Worm (Caenorhabditis elegans) whole organism, L2 larva: Measurements from ENCODE around the gene ZK1248.11.

Experiments
- F13H6.1 ChIP-seq: sonication (generic microtip); optimal IDR thresholded peaks from 2 replicates; lab custom pipeline; 2016; ENCODE audit warnings: missing genetic modification characterization, missing compliant biosample characterization
- Y55F3AM.14 ChIP-seq: fragments of 200-800 bp; sonication (Bioruptor generic); optimal IDR thresholded peaks from 2 replicates; lab custom pipeline; 2018; ENCODE audit warnings: mild to moderate bottlenecking, missing genetic modification characterization, missing compliant biosample characterization
- ZK546.5 ChIP-seq: sonication (generic microtip); optimal IDR thresholded peaks from 2 replicates; lab custom pipeline; 2017; ENCODE audit warnings: missing biosample characterization, missing genetic modification characterization
- aly-2 ChIP-seq: fragments of 150-350 bp; optimal IDR thresholded peaks from 2 replicates; lab custom pipeline; 2014; ENCODE audit warnings: missing biosample characterization, missing genetic modification characterization
- blmp-1 ChIP-seq: sonication (generic microtip); optimal IDR thresholded peaks from 2 replicates; lab custom pipeline; 2017; ENCODE audit warnings: missing genetic modification characterization, mild to moderate bottlenecking, missing compliant biosample characterization, antibody characterized with exemption, moderate library complexity; ENCODE audit not compliant: insufficient read depth
- ceh-16 ChIP-seq: fragments of 150-350 bp; optimal IDR thresholded peaks from 2 replicates; lab custom pipeline; 2014; ENCODE audit warnings: missing biosample characterization, missing genetic modification characterization
- ceh-82 ChIP-seq: fragments of 150-350 bp; optimal IDR thresholded peaks from 2 replicates; lab custom pipeline; 2014; ENCODE audit warnings: missing biosample characterization, missing genetic modification characterization
- crh-2 ChIP-seq: sonication (generic microtip); optimal IDR thresholded peaks from 2 replicates; lab custom pipeline; 2017; ENCODE audit warnings: missing biosample characterization, missing genetic modification characterization
- dmd-4 ChIP-seq: sonication (generic microtip); optimal IDR thresholded peaks from 2 replicates; lab custom pipeline; 2017; ENCODE audit warnings: missing biosample characterization, missing genetic modification characterization
- egl-27 ChIP-seq: sonication (generic microtip); optimal IDR thresholded peaks from 3 replicates; lab custom pipeline; 2017; ENCODE audit warnings: missing biosample characterization, missing genetic modification reagents, missing genetic modification characterization
- elt-1 ChIP-seq: fragments of 150-350 bp; optimal IDR thresholded peaks from 2 replicates; lab custom pipeline; 2014; ENCODE audit warnings: missing biosample characterization, missing genetic modification characterization
- elt-3 ChIP-seq: sonication (generic microtip); optimal IDR thresholded peaks from 2 replicates; lab custom pipeline; 2017; ENCODE audit warnings: missing biosample characterization, missing genetic modification characterization
- fos-1 ChIP-seq: fragments of 150-350 bp; optimal IDR thresholded peaks from 2 replicates; lab custom pipeline; 2014; ENCODE audit warnings: missing biosample characterization, missing genetic modification characterization
- gmeb-1 ChIP-seq: fragments of 150-350 bp; optimal IDR thresholded peaks from 2 replicates; lab custom pipeline; 2014; ENCODE audit warnings: missing biosample characterization, missing genetic modification characterization
- lin-13 ChIP-seq: fragments of 150-350 bp; optimal IDR thresholded peaks from 2 replicates; lab custom pipeline; 2014; ENCODE audit warnings: missing biosample characterization, missing genetic modification reagents, missing genetic modification characterization
- lin-39 ChIP-seq: fragments of 150-350 bp; optimal IDR thresholded peaks from 2 replicates; lab custom pipeline; 2014; ENCODE audit warnings: missing biosample characterization, missing genetic modification reagents, missing genetic modification characterization
- lsy-2 ChIP-seq, 2 experiments: fragments of 150-350 bp in 1 of 2; sonication (generic microtip) in 1 of 2; optimal IDR thresholded peaks; 2 replicates each; lab custom pipeline; 2014 to 2017; ENCODE audit warnings: missing biosample characterization in 2 of 2, missing genetic modification characterization in 2 of 2
- mab-5 ChIP-seq: fragments of 150-350 bp; optimal IDR thresholded peaks from 2 replicates; lab custom pipeline; 2014; ENCODE audit warnings: missing biosample characterization, missing genetic modification characterization
- mbf-1 ChIP-seq: sonication (generic microtip); optimal IDR thresholded peaks from 2 replicates; lab custom pipeline; 2017; ENCODE audit warnings: missing biosample characterization, missing genetic modification characterization
- nhr-12 ChIP-seq: fragments of 150-350 bp; optimal IDR thresholded peaks from 2 replicates; lab custom pipeline; 2014; ENCODE audit warnings: missing biosample characterization, missing genetic modification characterization
- nhr-129 ChIP-seq: fragments of 150-350 bp; optimal IDR thresholded peaks from 2 replicates; lab custom pipeline; 2014; ENCODE audit warnings: missing biosample characterization, missing genetic modification characterization
- nhr-21 ChIP-seq: fragments of 150-350 bp; optimal IDR thresholded peaks from 2 replicates; lab custom pipeline; 2014; ENCODE audit warnings: missing biosample characterization, missing genetic modification characterization
- nhr-23 ChIP-seq: fragments of 150-350 bp; optimal IDR thresholded peaks from 2 replicates; lab custom pipeline; 2014; ENCODE audit warnings: missing biosample characterization, missing genetic modification reagents, missing genetic modification characterization
- nhr-25 ChIP-seq: fragments of 150-350 bp; sonication (generic microtip); optimal IDR thresholded peaks from 3 replicates; lab custom pipeline; 2014; ENCODE audit warnings: missing biosample characterization, missing genetic modification characterization
- nhr-6 ChIP-seq: fragments of 150-350 bp; optimal IDR thresholded peaks from 2 replicates; lab custom pipeline; 2014; ENCODE audit warnings: missing biosample characterization, missing genetic modification characterization
- peb-1 ChIP-seq: fragments of 150-350 bp; optimal IDR thresholded peaks from 2 replicates; lab custom pipeline; 2014; ENCODE audit warnings: missing biosample characterization, missing genetic modification characterization
- sem-4 ChIP-seq: fragments of 150-350 bp; optimal IDR thresholded peaks from 2 replicates; lab custom pipeline; 2014; ENCODE audit warnings: missing biosample characterization, missing genetic modification reagents, missing genetic modification characterization
- sma-9 ChIP-seq, 2 experiments: fragments of 150-350 bp in 1 of 2; sonication (generic microtip) in 1 of 2; optimal IDR thresholded peaks; 2 replicates each; lab custom pipeline; 2014 to 2016; ENCODE audit warnings: missing genetic modification characterization in 2 of 2, mild to moderate bottlenecking in 1 of 2, missing biosample characterization in 1 of 2, missing compliant biosample characterization in 1 of 2, missing genetic modification reagents in 1 of 2, moderate library complexity in 1 of 2
- snpc-4 ChIP-seq: fragments of 150-350 bp; optimal IDR thresholded peaks from 2 replicates; lab custom pipeline; 2014; ENCODE audit warnings: missing biosample characterization, missing genetic modification characterization
- unc-55 ChIP-seq: fragments of 150-350 bp; sonication (generic microtip); optimal IDR thresholded peaks from 3 replicates; lab custom pipeline; 2014; ENCODE audit warnings: missing biosample characterization, missing genetic modification reagents, missing genetic modification characterization
- unc-62 ChIP-seq: fragments of 150-350 bp; optimal IDR thresholded peaks from 2 replicates; lab custom pipeline; 2014; ENCODE audit warnings: missing biosample characterization, missing genetic modification reagents, missing genetic modification characterization
- zag-1 ChIP-seq: fragments of 150-350 bp; optimal IDR thresholded peaks from 2 replicates; lab custom pipeline; 2014; ENCODE audit warnings: missing biosample characterization, missing genetic modification characterization
- ztf-4 ChIP-seq: fragments of 150-350 bp; optimal IDR thresholded peaks from 2 replicates; lab custom pipeline; 2014; ENCODE audit warnings: missing biosample characterization, missing genetic modification characterization

ZK1248.11 gene

DNA sequence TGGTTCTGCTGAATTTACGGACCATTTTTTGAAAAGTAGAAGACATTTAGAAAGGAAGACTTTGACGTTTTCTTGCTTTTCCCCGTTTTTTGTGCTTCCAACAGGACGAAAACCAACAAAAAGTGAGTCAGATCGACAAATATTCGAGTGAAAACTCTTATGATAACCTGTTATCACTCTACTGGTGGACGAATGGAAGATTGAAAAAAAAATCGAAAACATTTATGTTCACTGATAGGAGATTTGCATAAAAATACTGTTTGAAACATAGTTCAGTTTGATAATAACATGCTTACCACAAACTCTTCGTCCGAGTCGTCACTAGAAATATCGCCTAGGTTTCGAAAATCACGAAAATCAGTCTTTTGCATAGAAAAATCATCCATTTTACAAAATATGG, 44.0 kb upstream of the ZK1248.11 start:
- TF ChIP-seq fos-1 (tag; lab: Kevin White, UChicago) (peak; percentile 53), ZK546.5 (no peak), zag-1 (tag; lab: Kevin White, UChicago) (no peak), lsy-2 (tag; optimal IDR thresholded peaks at IDR 0.05; lab: Kevin White, UChicago) (no peak), crh-2 (tag; lab: Kevin White, UChicago) (no peak)

DNA sequence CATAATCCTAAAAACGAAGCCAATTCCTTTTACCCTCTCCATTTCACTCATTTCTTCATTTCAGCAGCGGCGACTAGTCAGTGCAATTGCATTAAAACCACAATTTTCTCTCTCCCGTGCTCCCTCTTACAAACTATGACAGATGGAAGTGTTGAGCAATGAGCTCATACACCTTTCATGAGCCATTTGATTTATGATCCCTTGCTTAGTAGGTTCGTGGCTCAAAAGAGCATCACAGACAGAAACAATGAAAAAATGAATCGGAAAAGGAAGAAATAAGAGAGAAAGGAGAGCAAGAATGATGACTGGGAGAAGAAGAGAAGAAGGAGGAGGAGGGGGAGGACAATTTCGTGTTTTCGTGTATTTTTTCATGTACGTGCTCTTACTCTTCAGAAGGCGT, 43.1 kb upstream of the ZK1248.11 start:
- TF ChIP-seq F13H6.1 (tag; lab: Kevin White, UChicago), result no peak
- TF ChIP-seq nhr-23 (tag; lab: Kevin White, UChicago), result no peak
- TF ChIP-seq unc-55, result peak; percentile 45
- TF ChIP-seq lin-13 (GFP tag; lab: Kevin White, UChicago), result no peak
- peak; percentile 16 for TF ChIP-seq sma-9 (GFP tag; optimal IDR thresholded peaks at IDR 0.05; lab: Kevin White, UChicago)
- TF ChIP-seq sma-9 (tag; optimal IDR thresholded peaks at IDR 0.05; lab: Kevin White, UChicago), result no peak
- peak; percentile 23 for TF ChIP-seq nhr-129
- TF ChIP-seq aly-2 (tag; lab: Kevin White, UChicago), result no peak
- TF ChIP-seq lin-39 (tag; lab: Kevin White, UChicago), result no peak
- TF ChIP-seq ceh-82 (tag; lab: Kevin White, UChicago), result no peak
- peak; percentile 73 for TF ChIP-seq mab-5 (tag; lab: Kevin White, UChicago)
- TF ChIP-seq crh-2 (tag; lab: Kevin White, UChicago), result no peak
- no peak for TF ChIP-seq Y55F3AM.14 (GFP tag; lab: Kevin White, UChicago)
- no peak for TF ChIP-seq ztf-4 (tag; lab: Kevin White, UChicago)
- no peak for TF ChIP-seq nhr-6 (tag; lab: Kevin White, UChicago)
- no peak for TF ChIP-seq mbf-1

DNA sequence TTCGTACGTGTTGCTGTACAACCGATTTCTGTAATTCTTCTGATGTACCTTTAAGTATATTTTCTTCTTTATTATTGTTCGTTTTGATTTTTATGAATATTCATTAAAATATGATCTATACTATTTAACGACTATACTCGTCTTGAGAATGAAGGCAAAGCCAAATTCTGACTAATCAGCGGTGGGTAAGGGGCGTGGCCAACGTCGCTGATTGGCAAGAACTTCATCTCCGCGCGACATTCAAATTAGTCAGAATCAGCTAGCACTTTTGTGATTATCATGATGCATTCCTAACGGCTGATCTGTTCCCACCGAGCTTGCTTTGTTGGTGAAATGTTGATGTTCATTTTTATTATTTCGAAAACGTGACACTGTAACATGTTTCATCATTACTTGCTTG, 38.5 kb upstream of the ZK1248.11 start:
- TF ChIP-seq nhr-21, result no peak
- no peak for TF ChIP-seq ceh-16 (tag; lab: Kevin White, UChicago)
- no peak for TF ChIP-seq ztf-4 (tag; lab: Kevin White, UChicago)
- no peak for TF ChIP-seq elt-3
- TF ChIP-seq elt-1 (tag; lab: Kevin White, UChicago), result no peak
- TF ChIP-seq F13H6.1 (tag; lab: Kevin White, UChicago), result no peak
- TF ChIP-seq blmp-1 (tag; lab: Kevin White, UChicago), result no peak
- no peak for TF ChIP-seq nhr-12 (tag; lab: Kevin White, UChicago)
- no peak for TF ChIP-seq aly-2 (tag; lab: Kevin White, UChicago)
- TF ChIP-seq snpc-4 (tag; lab: Kevin White, UChicago), result no peak
- TF ChIP-seq nhr-23 (tag; lab: Kevin White, UChicago), result no peak
- no peak for TF ChIP-seq gmeb-1
- TF ChIP-seq dmd-4, result no peak
- TF ChIP-seq peb-1 (tag; lab: Kevin White, UChicago), result no peak
- no peak for TF ChIP-seq lin-39 (tag; lab: Kevin White, UChicago)
- TF ChIP-seq ceh-82 (tag; lab: Kevin White, UChicago), result no peak
- TF ChIP-seq unc-62, result no peak
- TF ChIP-seq lsy-2 (tag; optimal IDR thresholded peaks at IDR 0.05; lab: Kevin White, UChicago), result no peak
- TF ChIP-seq egl-27 (tag; lab: Kevin White, UChicago), result no peak
- no peak for TF ChIP-seq sem-4
- TF ChIP-seq, all 48 proteins: peak for 0

DNA sequence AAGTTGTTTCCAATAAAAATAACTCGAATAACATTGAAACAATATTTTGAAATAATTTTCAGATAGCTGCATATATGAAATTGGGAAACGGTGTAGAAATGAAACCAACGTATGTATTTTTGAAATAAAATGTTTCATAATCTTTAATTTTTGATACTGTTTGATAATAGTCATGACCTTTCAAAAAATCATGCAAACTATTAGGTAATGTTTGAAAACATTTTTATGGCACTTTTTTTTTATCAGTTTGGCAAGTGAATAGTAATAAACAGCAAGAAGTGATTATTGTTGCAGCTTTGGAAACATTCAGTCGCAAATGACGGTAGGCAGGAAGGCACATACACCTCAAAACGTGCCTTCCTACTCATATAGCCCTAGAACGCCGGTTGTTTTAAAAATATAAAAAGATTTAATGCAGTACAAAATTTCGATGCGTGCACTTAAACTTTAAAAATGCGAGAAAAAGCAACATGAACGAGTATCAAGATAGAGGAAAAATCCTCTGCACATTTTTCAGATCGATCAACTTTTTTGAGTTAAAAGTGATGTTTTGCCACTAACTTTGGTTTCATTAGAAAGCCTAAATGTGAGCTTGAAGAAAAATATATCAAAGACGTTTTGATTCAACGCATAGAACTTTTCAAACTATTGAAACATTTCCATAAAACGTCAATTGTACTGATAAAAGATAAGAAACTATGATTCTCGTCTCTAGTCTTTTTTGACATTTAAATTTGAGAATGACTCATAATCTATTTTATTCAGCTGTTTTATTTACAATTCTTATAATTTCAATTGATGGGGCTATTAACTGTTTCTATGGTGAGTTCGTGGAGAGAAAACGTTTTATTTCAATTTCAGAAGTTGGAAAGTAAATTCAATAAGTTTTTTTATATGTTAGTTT, 37.3 kb upstream of the ZK1248.11 start, which contains the start of gene F55C12.19:
Gene F55C12.19, plus strand, starts transcription at position 735 of the 904 bp plus-strand sequence.
- TF ChIP-seq nhr-25 (tag; lab: Kevin White, UChicago), result no peak
- TF ChIP-seq fos-1 (tag; lab: Kevin White, UChicago), result peak; percentile 89

DNA sequence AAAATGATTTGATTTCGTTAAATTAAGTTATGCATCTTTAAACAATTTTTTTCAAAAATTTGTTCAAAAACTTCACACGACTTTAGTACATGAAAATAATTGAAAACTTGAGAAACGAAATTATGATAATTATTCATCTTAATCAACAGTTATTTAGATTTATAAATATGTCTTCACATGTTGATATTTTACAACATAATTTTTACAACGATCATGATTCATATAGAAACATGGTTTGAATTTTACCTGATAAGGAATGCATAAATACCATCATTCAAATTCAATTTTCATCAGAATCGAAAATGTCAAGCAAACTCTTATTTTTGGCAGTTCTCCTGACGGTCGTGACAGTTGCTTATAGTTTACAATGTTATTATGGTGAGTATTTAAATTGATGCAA, 35.5 kb upstream of the ZK1248.11 start, which contains the start of gene tag-234:
Gene tag-234, plus strand, starts transcription at position 301 of the 400 bp plus-strand sequence.
- peak; percentile 50 for TF ChIP-seq fos-1 (tag; lab: Kevin White, UChicago)
- no peak for TF ChIP-seq aly-2 (tag; lab: Kevin White, UChicago)
